Fruit fly (Drosophila melanogaster) whole organism, embryonic: ENCODE results near the gene CG6738.

Experiments
- CG13287 ChIP-seq: fragments of 200-800 bp; sonication (Bioruptor generic); IDR thresholded peaks from 2 replicates; pipeline ENCODE4 v1.3.6; 2022; ENCODE audit warnings: missing biosample characterization, missing genetic modification characterization; ENCODE audit not compliant: partially characterized antibody
- CG13424 ChIP-seq: fragments of 200-800 bp; sonication (Bioruptor generic); optimal IDR thresholded peaks from 2 replicates; lab custom pipeline; 2019; ENCODE audit warnings: missing biosample characterization, mild to moderate bottlenecking, missing genetic modification characterization, moderate library complexity
- CG14710 ChIP-seq: fragments of 200-800 bp; sonication (Bioruptor generic); optimal IDR thresholded peaks from 3 replicates; lab custom pipeline; 2019; ENCODE audit warnings: missing biosample characterization, mild to moderate bottlenecking, missing genetic modification characterization, moderate library complexity
- CG15514 ChIP-seq: fragments of 200-800 bp; sonication (Bioruptor generic); optimal IDR thresholded peaks from 3 replicates; lab custom pipeline; 2017; ENCODE audit warnings: missing biosample characterization, missing genetic modification characterization, mild to moderate bottlenecking, moderate library complexity, missing genetic modification reagents
- CG15601 ChIP-seq: fragments of 200-800 bp; sonication (Bioruptor generic); optimal IDR thresholded peaks from 3 replicates; lab custom pipeline; 2019; ENCODE audit warnings: missing biosample characterization, mild to moderate bottlenecking, missing genetic modification characterization, moderate library complexity
- CG17186 ChIP-seq: fragments of 200-800 bp; sonication (Bioruptor generic); optimal IDR thresholded peaks from 3 replicates; lab custom pipeline; 2017; ENCODE audit warnings: missing biosample characterization, missing genetic modification reagents, missing genetic modification characterization
- CG17328 ChIP-seq: fragments of 200-800 bp; sonication (Bioruptor generic); IDR thresholded peaks from 2 replicates; pipeline ENCODE4 v1.3.6; 2022; ENCODE audit warnings: missing biosample characterization, missing genetic modification characterization
- CG17829 ChIP-seq: fragments of 200-800 bp; optimal IDR thresholded peaks from 2 replicates; lab custom pipeline; 2019; ENCODE audit warnings: missing biosample characterization, mild to moderate bottlenecking, missing genetic modification characterization, moderate library complexity
- CG1792 ChIP-seq: fragments of 200-800 bp; sonication (Bioruptor generic); optimal IDR thresholded peaks from 2 replicates; lab custom pipeline; 2016; ENCODE audit warnings: missing biosample characterization, missing genetic modification characterization
- CG2116 ChIP-seq: fragments of 200-800 bp; sonication (Bioruptor generic); optimal IDR thresholded peaks from 3 replicates; lab custom pipeline; 2018; ENCODE audit warnings: missing biosample characterization, mild to moderate bottlenecking, missing genetic modification characterization
- CG30020 ChIP-seq: fragments of 200-800 bp; optimal IDR thresholded peaks from 2 replicates; lab custom pipeline; 2019; ENCODE audit warnings: missing biosample characterization, mild to moderate bottlenecking, missing genetic modification characterization, moderate library complexity
- CG3726 ChIP-seq: fragments of 200-800 bp; sonication (Bioruptor generic); IDR thresholded peaks from 3 replicates; pipeline ENCODE4, ENCODE4 v1.3.6; 2022; ENCODE audit warnings: missing biosample characterization, missing genetic modification characterization
- CG4328 ChIP-seq: fragments of 200-800 bp; sonication (Bioruptor generic); optimal IDR thresholded peaks from 3 replicates; lab custom pipeline; 2017; ENCODE audit warnings: missing biosample characterization, missing genetic modification reagents, missing genetic modification characterization
- CG4360 ChIP-seq: fragments of 200-800 bp; sonication (Bioruptor generic); IDR thresholded peaks from 2 replicates; pipeline ENCODE4 v1.3.6; 2022; ENCODE audit warnings: missing biosample characterization, missing genetic modification characterization
- CG43689 ChIP-seq: fragments of 200-800 bp; sonication (Bioruptor generic); IDR thresholded peaks from 2 replicates; pipeline ENCODE4 v1.3.6; 2022; ENCODE audit warnings: missing biosample characterization, missing genetic modification characterization
- CG4730 ChIP-seq: fragments of 200-800 bp; sonication (Bioruptor generic); IDR thresholded peaks from 2 replicates; pipeline ENCODE4 v1.3.6; 2022; ENCODE audit warnings: missing biosample characterization, missing genetic modification characterization
- CG5180 ChIP-seq: fragments of 200-800 bp; sonication (Bioruptor generic); optimal IDR thresholded peaks from 3 replicates; lab custom pipeline; 2017; ENCODE audit warnings: missing biosample characterization, missing genetic modification characterization, mild to moderate bottlenecking, moderate library complexity, missing genetic modification reagents
- CG6254 ChIP-seq: fragments of 200-800 bp; sonication (Bioruptor generic); optimal IDR thresholded peaks from 3 replicates; lab custom pipeline; 2017; ENCODE audit warnings: mild to moderate bottlenecking, missing biosample characterization, missing genetic modification reagents, missing genetic modification characterization
- CG6272 ChIP-seq: fragments of 200-800 bp; sonication (Bioruptor generic); IDR thresholded peaks from 2 replicates; pipeline ENCODE4 v1.3.6; 2022; ENCODE audit warnings: missing biosample characterization, missing genetic modification characterization
- CG6654 ChIP-seq: fragments of 200-800 bp; sonication (Bioruptor generic); optimal IDR thresholded peaks from 2 replicates; lab custom pipeline; 2017; ENCODE audit warnings: missing biosample characterization, mild to moderate bottlenecking, missing genetic modification characterization
- CG6689 ChIP-seq: fragments of 200-800 bp; sonication (Bioruptor generic); IDR thresholded peaks from 2 replicates; pipeline ENCODE4 v1.3.6; 2022; ENCODE audit warnings: missing biosample characterization, missing genetic modification characterization
- CrebB ChIP-seq: fragments of 200-800 bp; sonication (Bioruptor generic); optimal IDR thresholded peaks from 3 replicates; lab custom pipeline; 2018; ENCODE audit warnings: missing biosample characterization, mild to moderate bottlenecking, missing genetic modification characterization
- Dad ChIP-seq: fragments of 200-800 bp; sonication (Bioruptor generic); optimal IDR thresholded peaks from 3 replicates; lab custom pipeline; 2016; ENCODE audit warnings: missing biosample characterization, missing genetic modification characterization
- Dfd ChIP-seq, 2 experiments: fragments of >200 bp; optimal IDR thresholded peaks; 2 replicates each; lab custom pipeline; 2017; ENCODE audit warnings: missing biosample characterization in 2 of 2, missing genetic modification characterization in 2 of 2
- E2f2 ChIP-seq: fragments of 200-800 bp; sonication (Bioruptor generic); IDR thresholded peaks from 2 replicates; pipeline ENCODE4 v1.3.6; 2022; ENCODE audit warnings: missing biosample characterization, missing genetic modification characterization
- Hey ChIP-seq: fragments of 200-800 bp; sonication (Bioruptor generic); optimal IDR thresholded peaks from 3 replicates; lab custom pipeline; 2018; ENCODE audit warnings: missing biosample characterization, mild to moderate bottlenecking, missing genetic modification characterization
- Med ChIP-seq: fragments of 200-800 bp; sonication (Bioruptor generic); peaks from one replicate; lab custom pipeline; 2016; ENCODE audit warnings: missing biosample characterization, missing genetic modification characterization, mild to moderate bottlenecking, inconsistent platforms, moderate library complexity
- NfI ChIP-seq: fragments of 200-800 bp; sonication (Bioruptor generic); optimal IDR thresholded peaks from 3 replicates; lab custom pipeline; 2018; ENCODE audit warnings: missing biosample characterization, mild to moderate bottlenecking, missing genetic modification characterization, moderate library complexity
- Ptx1 ChIP-seq: fragments of 200-800 bp; sonication (Bioruptor generic); IDR thresholded peaks from 2 replicates; pipeline ENCODE4 v1.3.6; 2022; ENCODE audit warnings: missing biosample characterization, missing genetic modification characterization
- Tbp ChIP-seq: fragments of >200 bp; optimal IDR thresholded peaks from 2 replicates; lab custom pipeline; 2018; ENCODE audit warnings: missing biosample characterization, missing genetic modification characterization
- Trl ChIP-seq, 3 experiments: fragments of >200 bp in 2 of 3; fragments of 200-800 bp in 1 of 3; sonication (Bioruptor generic) in 1 of 3; optimal IDR thresholded peaks; 2 replicates in 1 of 3; 3 replicates in 2 of 3; lab custom pipeline; 2016 to 2017; ENCODE audit warnings: missing biosample characterization in 1 of 3, missing genetic modification characterization in 1 of 3
- cas ChIP-seq: fragments of 200-800 bp; sonication (Bioruptor generic); IDR thresholded peaks from 2 replicates; pipeline ENCODE4 v1.3.6; 2022; ENCODE audit warnings: missing biosample characterization, missing genetic modification characterization
- crp ChIP-seq, 2 experiments: fragments of 200-800 bp; sonication (Bioruptor generic); optimal IDR thresholded peaks; 2 replicates in 1 of 2; 3 replicates in 1 of 2; lab custom pipeline; 2017; ENCODE audit warnings: missing biosample characterization in 2 of 2, missing genetic modification characterization in 2 of 2, mild to moderate bottlenecking in 1 of 2, moderate library complexity in 1 of 2
- da ChIP-seq: fragments of 200-800 bp; sonication (Bioruptor generic); optimal IDR thresholded peaks from 2 replicates; lab custom pipeline; 2016; ENCODE audit warnings: missing biosample characterization, missing genetic modification characterization
- ftz-f1 ChIP-seq: fragments of 200-800 bp; sonication (Bioruptor generic); optimal IDR thresholded peaks from 2 replicates; lab custom pipeline; 2016; ENCODE audit warnings: missing biosample characterization, missing genetic modification characterization
- gt ChIP-seq: fragments of 200-800 bp; sonication (Bioruptor generic); IDR thresholded peaks from 2 replicates; pipeline ENCODE4 v1.3.6; 2022; ENCODE audit warnings: missing biosample characterization, missing genetic modification characterization
- inv ChIP-seq: fragments of 200-800 bp; sonication (Bioruptor generic); IDR thresholded peaks from 2 replicates; pipeline ENCODE4 v1.3.6; 2022; ENCODE audit warnings: missing biosample characterization, missing genetic modification characterization; ENCODE audit not compliant: partially characterized antibody
- ken ChIP-seq: fragments of 200-800 bp; sonication (Bioruptor generic); IDR thresholded peaks from 3 replicates; pipeline ENCODE4 v1.3.6; 2022; ENCODE audit warnings: missing biosample characterization, missing genetic modification characterization
- oc ChIP-seq: fragments of 200-800 bp; sonication (Bioruptor generic); optimal IDR thresholded peaks from 2 replicates; lab custom pipeline; 2018; ENCODE audit warnings: missing biosample characterization, mild to moderate bottlenecking, missing genetic modification characterization, moderate library complexity
- odd ChIP-seq: fragments of 200-800 bp; sonication (Bioruptor generic); optimal IDR thresholded peaks from 2 replicates; lab custom pipeline; 2017; ENCODE audit warnings: missing biosample characterization, mild to moderate bottlenecking, missing genetic modification characterization
- schlank ChIP-seq: fragments of 200-800 bp; sonication (Bioruptor generic); optimal IDR thresholded peaks from 2 replicates; lab custom pipeline; 2018; ENCODE audit warnings: missing biosample characterization, mild to moderate bottlenecking, missing genetic modification characterization
- sd ChIP-seq: fragments of 200-800 bp; sonication (Bioruptor generic); optimal IDR thresholded peaks from 3 replicates; lab custom pipeline; 2018; ENCODE audit warnings: missing biosample characterization, mild to moderate bottlenecking, missing genetic modification characterization, moderate library complexity
- slou ChIP-seq: fragments of 200-800 bp; sonication (Bioruptor generic); optimal IDR thresholded peaks from 3 replicates; lab custom pipeline; 2016; ENCODE audit warnings: missing biosample characterization, missing genetic modification characterization
- ssp ChIP-seq: fragments of 200-800 bp; sonication (Bioruptor generic); IDR thresholded peaks from 2 replicates; pipeline ENCODE4 v1.3.6; 2022; ENCODE audit warnings: missing biosample characterization, missing genetic modification characterization
- tgo ChIP-seq: fragments of 200-800 bp; sonication (Bioruptor generic); IDR thresholded peaks from 3 replicates; pipeline ENCODE4 v1.3.6; 2022; ENCODE audit warnings: missing biosample characterization, missing genetic modification characterization
- unc-4 ChIP-seq: fragments of 200-800 bp; sonication (Bioruptor generic); IDR thresholded peaks from 2 replicates; pipeline ENCODE4 v1.3.6; 2022; ENCODE audit warnings: missing biosample characterization, missing genetic modification characterization; ENCODE audit not compliant: partially characterized antibody
- unpg ChIP-seq: fragments of 200-800 bp; sonication (Bioruptor generic); optimal IDR thresholded peaks from 3 replicates; lab custom pipeline; 2018; ENCODE audit warnings: missing biosample characterization, mild to moderate bottlenecking, missing genetic modification characterization, moderate library complexity
- usp ChIP-seq: fragments of >200 bp; optimal IDR thresholded peaks from 2 replicates; lab custom pipeline; 2017; ENCODE audit warnings: missing biosample characterization, missing genetic modification characterization
- zf30C ChIP-seq: fragments of 200-800 bp; sonication (Bioruptor generic); optimal IDR thresholded peaks from 3 replicates; lab custom pipeline; 2018; ENCODE audit warnings: missing biosample characterization, mild to moderate bottlenecking, missing genetic modification characterization

Gene CG6738

DNA sequence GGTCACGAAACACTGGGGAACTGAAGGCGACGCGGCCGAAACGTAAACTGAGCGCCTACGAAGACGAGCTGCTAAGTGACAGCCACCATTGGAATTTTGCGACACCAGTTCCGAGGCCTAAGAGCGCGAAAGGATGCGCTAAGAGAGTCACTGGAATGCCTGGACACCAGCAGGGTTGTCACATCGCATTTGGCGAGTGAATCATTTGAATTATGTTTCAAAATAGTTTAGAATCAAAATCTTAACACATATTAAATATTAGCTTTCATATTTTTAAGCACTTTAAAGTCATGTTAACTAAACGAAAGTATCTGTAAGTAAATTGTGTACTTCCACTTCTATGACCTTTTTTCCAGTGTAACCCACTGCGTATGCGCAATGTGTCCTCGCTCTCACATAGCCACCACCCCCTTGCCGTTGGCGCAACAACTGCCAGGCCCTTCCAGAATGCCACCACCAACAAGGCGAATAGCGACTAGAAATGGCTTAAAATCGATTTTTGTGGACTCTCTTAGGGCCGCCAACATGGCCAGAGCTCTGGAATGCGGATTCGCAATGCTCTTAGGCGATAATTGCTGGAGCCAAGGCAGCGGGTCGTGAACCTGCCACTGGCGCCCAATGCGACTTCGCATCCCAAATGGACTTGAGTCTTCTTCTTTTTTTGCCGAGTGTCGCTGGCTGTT, 13.5 kb downstream of the CG6738 start, which contains the start of gene Cow (continued):
- peak; percentile 76 for TF ChIP-seq tgo (GFP tag; lab: Robert Waterston, UW)
- peak; percentile 65 for TF ChIP-seq CG13424 (tag; lab: Kevin White, UChicago)
- peak; percentile 52; the same call in 1 of the 2 replicates for TF ChIP-seq CG4730 (GFP tag; lab: Robert Waterston, UW)
- TF ChIP-seq crp (GFP tag; optimal IDR thresholded peaks at IDR 0.05; lab: Kevin White, UChicago) = no peak
- TF ChIP-seq ken (GFP tag; lab: Robert Waterston, UW) = no peak; the same call in 2 of the 3 replicates
- TF ChIP-seq CG4360 (GFP tag; lab: Robert Waterston, UW) = no peak
- TF ChIP-seq CG5180 (GFP tag; lab: Kevin White, UChicago) = no peak
- TF ChIP-seq Ptx1 = peak; percentile 72
- TF ChIP-seq CG4328 (GFP tag; lab: Kevin White, UChicago) = no peak
- no peak for TF ChIP-seq unc-4
- TF ChIP-seq CG13287 = no peak
- TF ChIP-seq schlank (tag; lab: Kevin White, UChicago) = peak; percentile 43
- no peak for TF ChIP-seq CG6689 (GFP tag; lab: Robert Waterston, UW)
- TF ChIP-seq Dfd (GFP tag; optimal IDR thresholded peaks at IDR 0.05; lab: Kevin White, UChicago) = no peak
- TF ChIP-seq unpg (GFP tag; lab: Kevin White, UChicago) = peak; percentile 50
- peak; percentile 55 for TF ChIP-seq NfI
- TF ChIP-seq E2f2 = peak; percentile 50; the same call in 1 of the 2 replicates
- TF ChIP-seq Med (GFP tag; lab: Kevin White, UChicago) = peak; percentile 94
- no peak for TF ChIP-seq CG1792
- TF ChIP-seq CG3726 (GFP tag; lab: Robert Waterston, UW) = 0 out of 3 replicates have a peak, but pooled peaks have one; percentile 50
- peak; percentile 75 for TF ChIP-seq CG15514 (GFP tag; lab: Kevin White, UChicago)
- peak in 1 of 2 experiments; percentile 56 for TF ChIP-seq Trl (optimal IDR thresholded peaks at IDR 0.05; lab: Kevin White, UChicago)
- peak; percentile 49 for TF ChIP-seq Trl (GFP tag; optimal IDR thresholded peaks at IDR 0.05; lab: Kevin White, UChicago)
- TF ChIP-seq CG6654 (GFP tag; lab: Kevin White, UChicago) = no peak
- peak; percentile 48; the same call in 1 of the 2 replicates for TF ChIP-seq ssp (GFP tag; lab: Robert Waterston, UW)
- no peak for TF ChIP-seq usp (GFP tag; lab: Kevin White, UChicago)
- no peak for TF ChIP-seq da (GFP tag; lab: Kevin White, UChicago)
- no peak for TF ChIP-seq CG15601 (tag; lab: Kevin White, UChicago)
- TF ChIP-seq slou (GFP tag; lab: Kevin White, UChicago) = no peak
- no peak for TF ChIP-seq odd (GFP tag; lab: Kevin White, UChicago)
- no peak for TF ChIP-seq inv (GFP tag; lab: Robert Waterston, UW)
- peak; percentile 46 for TF ChIP-seq zf30C (GFP tag; lab: Kevin White, UChicago)
- TF ChIP-seq Dad (GFP tag; lab: Kevin White, UChicago) = no peak
- TF ChIP-seq CG17186 (GFP tag; lab: Kevin White, UChicago) = no peak
- no peak for TF ChIP-seq CG30020 (tag; lab: Kevin White, UChicago)
- TF ChIP-seq Tbp = no peak
- peak; percentile 71 for TF ChIP-seq CG6272 (GFP tag; lab: Robert Waterston, UW)
- TF ChIP-seq cas (GFP tag; lab: Robert Waterston, UW) = 0 out of 2 replicates have a peak, but pooled peaks have one; percentile 31
- peak; percentile 32 for TF ChIP-seq CG17829 (tag; lab: Kevin White, UChicago)
- TF ChIP-seq Hey (tag; lab: Kevin White, UChicago) = no peak
- TF ChIP-seq CG6254 = no peak
- TF ChIP-seq CG17328 (GFP tag; lab: Robert Waterston, UW) = peak; percentile 55; the same call in 1 of the 2 replicates
- peak; percentile 40; the same call in 1 of the 2 replicates for TF ChIP-seq CG43689 (GFP tag; lab: Robert Waterston, UW)
- peak; percentile 41 for TF ChIP-seq sd
- TF ChIP-seq CG14710 = no peak
- TF ChIP-seq CG2116 (GFP tag; lab: Kevin White, UChicago) = peak; percentile 4
- no peak for TF ChIP-seq ftz-f1 (GFP tag; lab: Kevin White, UChicago)
- peak; percentile 14 for TF ChIP-seq CrebB (tag; lab: Kevin White, UChicago)
- no peak for TF ChIP-seq gt (GFP tag; lab: Robert Waterston, UW)
- no peak for TF ChIP-seq oc (tag; lab: Kevin White, UChicago)
